Worm (Caenorhabditis elegans): ENCODE data around the gene pyk-2.

Gene pyk-2

DNA sequence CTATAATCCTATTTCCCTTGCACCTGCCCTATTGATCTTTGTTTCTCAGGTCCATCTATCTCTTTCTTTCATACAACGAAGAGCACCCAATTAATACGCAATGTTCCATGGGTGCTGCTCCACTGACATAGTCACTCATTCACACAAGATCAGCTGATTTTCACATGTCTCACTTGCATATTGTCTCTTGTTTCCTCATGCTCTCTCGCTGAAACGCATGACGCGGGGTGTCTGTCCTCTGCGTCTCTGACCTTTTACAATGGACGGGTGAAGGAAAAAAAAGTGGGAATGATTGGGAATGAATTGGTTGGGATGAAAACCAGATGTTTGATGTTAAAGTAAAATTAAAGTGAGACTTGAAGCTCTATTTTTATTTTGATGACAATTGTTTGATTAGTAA is 25.6 kb downstream of the pyk-2 start (continued):
- TF ChIP-seq elt-2 (tag; optimal IDR thresholded peaks at IDR 0.05), result no peak
- TF ChIP-seq sox-2 (GFP tag; IDR thresholded peaks at IDR 0.05), result no peak
- peak; percentile 21 for TF ChIP-seq unc-42 (tag; optimal IDR thresholded peaks at IDR 0.05)
- TF ChIP-seq nhr-232 (tag; optimal IDR thresholded peaks at IDR 0.05), result no peak
- peak; percentile 6 for TF ChIP-seq ceh-48 (tag; optimal IDR thresholded peaks at IDR 0.05)
- peak; percentile 37 for TF ChIP-seq ref-2 (tag; optimal IDR thresholded peaks at IDR 0.05)
- no peak for TF ChIP-seq rnt-1 (tag; optimal IDR thresholded peaks at IDR 0.05)
- TF ChIP-seq dve-1 (tag; optimal IDR thresholded peaks at IDR 0.05), result no peak
- TF ChIP-seq lin-11 (tag; optimal IDR thresholded peaks at IDR 0.05), result no peak
- TF ChIP-seq nhr-11 (tag; optimal IDR thresholded peaks at IDR 0.05), result no peak
- no peak for TF ChIP-seq tbx-7 (tag; optimal IDR thresholded peaks at IDR 0.05)
- TF ChIP-seq hlh-15 (tag; optimal IDR thresholded peaks at IDR 0.05), result no peak
- TF ChIP-seq Y22D7AL.16 (tag; optimal IDR thresholded peaks at IDR 0.05), result no peak
- peak; percentile 47 for TF ChIP-seq ceh-31 (tag; optimal IDR thresholded peaks at IDR 0.05)
- no peak for TF ChIP-seq che-1 (tag; optimal IDR thresholded peaks at IDR 0.05)
- TF ChIP-seq K09A11.1 (tag; optimal IDR thresholded peaks at IDR 0.05; ENCODE audit: insufficient read depth), result no peak
- TF ChIP-seq dmd-4 (tag; optimal IDR thresholded peaks at IDR 0.05; ENCODE audit: borderline replicate concordance), result no peak
- TF ChIP-seq ceh-6 (GFP tag; optimal IDR thresholded peaks at IDR 0.05), result no peak
- no peak for TF ChIP-seq syd-9 (tag; optimal IDR thresholded peaks at IDR 0.05)
- TF ChIP-seq hlh-13 (GFP tag; optimal IDR thresholded peaks at IDR 0.05), result no peak
- TF ChIP-seq elt-4 (tag; optimal IDR thresholded peaks at IDR 0.05), result no peak
- TF ChIP-seq madf-2 (tag; optimal IDR thresholded peaks at IDR 0.05), result no peak
- no peak for TF ChIP-seq pqm-1 (tag; optimal IDR thresholded peaks at IDR 0.05)
- TF ChIP-seq ttx-3 (tag; optimal IDR thresholded peaks at IDR 0.05), result no peak
- no peak for TF ChIP-seq pag-3 (tag; optimal IDR thresholded peaks at IDR 0.05; ENCODE audit: borderline replicate concordance)
- no peak for TF ChIP-seq fkh-10 (GFP tag; optimal IDR thresholded peaks at IDR 0.05)
- TF ChIP-seq C38D4.7 (GFP tag; optimal IDR thresholded peaks at IDR 0.05), result no peak
- TF ChIP-seq eyg-1 (tag; optimal IDR thresholded peaks at IDR 0.05), result no peak
- TF ChIP-seq tbx-2 (tag; optimal IDR thresholded peaks at IDR 0.05), result peak; percentile 26
- TF ChIP-seq ets-4 (tag; optimal IDR thresholded peaks at IDR 0.05), result no peak
- no peak for TF ChIP-seq ceh-45 (GFP tag; IDR thresholded peaks at IDR 0.05)
- no peak for TF ChIP-seq pat-9 (tag; optimal IDR thresholded peaks at IDR 0.05)
- no peak for TF ChIP-seq zip-5 (tag; optimal IDR thresholded peaks at IDR 0.05)
- TF ChIP-seq unc-86 (tag; optimal IDR thresholded peaks at IDR 0.05), result no peak
- TF ChIP-seq C08G9.2 (tag; optimal IDR thresholded peaks at IDR 0.05), result no peak
- no peak for TF ChIP-seq F13H6.1 (tag; optimal IDR thresholded peaks at IDR 0.05)

DNA sequence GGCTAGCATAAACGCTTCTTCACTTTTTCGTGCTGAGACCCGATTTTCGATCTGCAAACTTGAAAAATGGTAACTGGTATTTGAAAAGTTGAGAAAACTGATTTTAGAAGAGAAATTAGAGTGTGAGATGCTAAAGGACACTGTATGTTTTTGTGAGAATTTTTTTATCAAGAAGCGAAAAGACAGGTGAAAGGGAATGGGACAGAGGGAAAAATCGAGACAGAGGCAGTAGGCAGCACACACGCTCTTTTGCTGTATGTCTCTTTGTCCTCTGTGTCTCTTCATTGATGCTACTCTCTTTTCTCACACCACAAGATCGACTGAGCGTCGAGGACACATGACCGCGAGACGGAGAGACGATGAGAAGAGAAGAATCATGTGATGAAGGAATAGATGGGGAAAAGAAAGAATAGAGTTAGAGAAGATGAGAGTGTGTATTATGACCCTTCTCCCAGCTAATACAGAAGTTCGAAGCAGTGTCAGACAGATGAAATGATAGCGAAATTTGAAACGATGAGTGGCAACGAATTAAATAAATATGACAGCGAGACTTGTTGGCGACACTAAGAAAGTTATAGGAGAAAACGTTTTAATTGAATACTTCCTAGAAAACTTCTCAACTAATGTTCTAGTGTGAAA is 26.3 kb downstream of the pyk-2 start, which contains the start of gene lgg-2:
Gene lgg-2, minus strand, starts transcription at position 51 of the 639 bp plus-strand sequence.
- TF ChIP-seq hlh-6 (tag; optimal IDR thresholded peaks at IDR 0.05) (no peak), madf-2 (tag; optimal IDR thresholded peaks at IDR 0.05) (no peak), pha-2 (tag; optimal IDR thresholded peaks at IDR 0.05) (no peak), ceh-18 (tag; optimal IDR thresholded peaks at IDR 0.05) (peak; percentile 90), fkh-6 (tag; optimal IDR thresholded peaks at IDR 0.05) (no peak), ztf-16 (tag; optimal IDR thresholded peaks at IDR 0.05) (no peak), sdc-2 (tag; optimal IDR thresholded peaks at IDR 0.05) (no peak), gmeb-2 (tag; optimal IDR thresholded peaks at IDR 0.05) (no peak), hlh-8 (tag; optimal IDR thresholded peaks at IDR 0.05) (no peak), sox-2 (GFP tag; IDR thresholded peaks at IDR 0.05) (no peak), zip-5 (tag; optimal IDR thresholded peaks at IDR 0.05) (no peak), K02D7.2 (tag; optimal IDR thresholded peaks at IDR 0.05) (no peak), mec-3 (tag; optimal IDR thresholded peaks at IDR 0.05; ENCODE audit: borderline replicate concordance) (no peak), odd-2 (tag; optimal IDR thresholded peaks at IDR 0.05) (no peak), ceh-22 (tag; optimal IDR thresholded peaks at IDR 0.05) (no peak), ceh-14 (tag; optimal IDR thresholded peaks at IDR 0.05) (peak; percentile 7), unc-55 (GFP tag; optimal IDR thresholded peaks at IDR 0.05) (peak; percentile 69), pag-3 (tag; optimal IDR thresholded peaks at IDR 0.05; ENCODE audit: borderline replicate concordance) (no peak), ceh-34 (tag; optimal IDR thresholded peaks at IDR 0.05) (peak; percentile 85), C38D4.7 (GFP tag; optimal IDR thresholded peaks at IDR 0.05) (no peak), ceh-48 (tag; optimal IDR thresholded peaks at IDR 0.05) (no peak), unc-86 (tag; optimal IDR thresholded peaks at IDR 0.05) (no peak), syd-9 (tag; optimal IDR thresholded peaks at IDR 0.05) (no peak), hlh-15 (tag; optimal IDR thresholded peaks at IDR 0.05) (no peak), lim-6 (tag; optimal IDR thresholded peaks at IDR 0.05) (no peak), pros-1 (tag; optimal IDR thresholded peaks at IDR 0.05) (peak; percentile 93)

Data from whole organism, late embryonic.